Worm (Caenorhabditis elegans) whole organism, late embryonic: Measurements from ENCODE around the gene cutl-4.

Experiments
- F13H6.1 ChIP-seq: sonication (generic microtip); optimal IDR thresholded peaks from 2 replicates; lab custom pipeline; 2016; ENCODE audit warnings: missing genetic modification characterization, missing compliant biosample characterization
- ama-1 ChIP-seq: fragments of 150-350 bp; optimal IDR thresholded peaks from 2 replicates; lab custom pipeline; 2014
- ceh-30 ChIP-seq: fragments of 150-350 bp; optimal IDR thresholded peaks from 2 replicates; lab custom pipeline; 2014; ENCODE audit warnings: missing biosample characterization, missing genetic modification characterization
- fkh-10 ChIP-seq: fragments of 150-350 bp; optimal IDR thresholded peaks from 2 replicates; lab custom pipeline; 2014; ENCODE audit warnings: missing biosample characterization, missing genetic modification reagents, missing genetic modification characterization
- gmeb-2 ChIP-seq: sonication (generic microtip); optimal IDR thresholded peaks from 2 replicates; lab custom pipeline; 2016; ENCODE audit warnings: missing genetic modification characterization, inconsistent platforms, missing compliant biosample characterization
- hlh-30 ChIP-seq: sonication (generic microtip); optimal IDR thresholded peaks from 2 replicates; lab custom pipeline; 2017; ENCODE audit warnings: antibody characterized with exemption, missing genetic modification characterization, missing compliant biosample characterization; ENCODE audit not compliant: insufficient read depth
- pax-1 ChIP-seq: fragments of 150-350 bp; optimal IDR thresholded peaks from 2 replicates; lab custom pipeline; 2014; ENCODE audit warnings: missing biosample characterization, missing genetic modification characterization
- sox-4 ChIP-seq: sonication (generic microtip); optimal IDR thresholded peaks from 2 replicates; lab custom pipeline; 2017; ENCODE audit warnings: mild to moderate bottlenecking, missing genetic modification characterization, inconsistent platforms, missing compliant biosample characterization
- syd-9 ChIP-seq: sonication (generic microtip); optimal IDR thresholded peaks from 2 replicates; lab custom pipeline; 2016; ENCODE audit warnings: mild to moderate bottlenecking, missing genetic modification characterization, moderate library complexity, missing compliant biosample characterization
- ztf-16 ChIP-seq: sonication (generic microtip); optimal IDR thresholded peaks from 2 replicates; lab custom pipeline; 2017; ENCODE audit warnings: missing genetic modification characterization, missing compliant biosample characterization

ce11 chrV:17767768-17768167 is 28.1 kb upstream of the cutl-4 start:
- TF ChIP-seq ceh-30 (no peak), ama-1 (lab: Kevin White, UChicago) (no peak), syd-9 (tag; lab: Kevin White, UChicago) (no peak), sox-4 (tag; lab: Kevin White, UChicago) (no peak), F13H6.1 (no peak), gmeb-2 (tag; lab: Kevin White, UChicago) (no peak), fkh-10 (GFP tag; lab: Kevin White, UChicago) (no peak), ztf-16 (tag; lab: Kevin White, UChicago) (no peak), pax-1 (no peak), hlh-30 (tag; lab: Kevin White, UChicago) (no peak)
